Fruit fly (Drosophila melanogaster) whole organism, embryonic: ENCODE measurements around the gene lectin-28C.

Source experiments
- Bgb ChIP-seq: fragments of 200-800 bp; sonication (Bioruptor generic); IDR thresholded peaks from 2 replicates; pipeline ENCODE4 v1.3.6; 2022; ENCODE audit warnings: missing biosample characterization, missing genetic modification characterization; ENCODE audit not compliant: partially characterized antibody
- Bteb2 ChIP-seq: fragments of 200-800 bp; sonication (Bioruptor generic); optimal IDR thresholded peaks from 2 replicates; lab custom pipeline; 2016; ENCODE audit warnings: missing biosample characterization, missing genetic modification characterization
- CG10147 ChIP-seq: fragments of 200-800 bp; sonication (Bioruptor generic); optimal IDR thresholded peaks from 2 replicates; lab custom pipeline; 2019; ENCODE audit warnings: missing biosample characterization, mild to moderate bottlenecking, missing genetic modification characterization, moderate library complexity
- CG10209 ChIP-seq: fragments of 200-800 bp; sonication (Bioruptor generic); optimal IDR thresholded peaks from 3 replicates; lab custom pipeline; 2017; ENCODE audit warnings: missing biosample characterization, mild to moderate bottlenecking, missing genetic modification characterization, missing genetic modification reagents
- CG10654 ChIP-seq: fragments of 200-800 bp; sonication (Bioruptor generic); optimal IDR thresholded peaks from 2 replicates; lab custom pipeline; 2016; ENCODE audit warnings: missing biosample characterization, missing genetic modification characterization
- CG11504 ChIP-seq: fragments of 200-800 bp; sonication (Bioruptor generic); optimal IDR thresholded peaks from 3 replicates; lab custom pipeline; 2019; ENCODE audit warnings: missing biosample characterization, mild to moderate bottlenecking, missing genetic modification characterization, moderate library complexity
- CG12219 ChIP-seq: fragments of 200-800 bp; sonication (Bioruptor generic); optimal IDR thresholded peaks from 3 replicates; lab custom pipeline; 2018; ENCODE audit warnings: missing biosample characterization, mild to moderate bottlenecking, missing genetic modification characterization
- CG12299 ChIP-seq: fragments of 200-800 bp; sonication (Bioruptor generic); optimal IDR thresholded peaks from 2 replicates; lab custom pipeline; 2018; ENCODE audit warnings: missing biosample characterization, mild to moderate bottlenecking, missing genetic modification characterization
- CG15073 ChIP-seq: fragments of 200-800 bp; sonication (Bioruptor generic); optimal IDR thresholded peaks from 2 replicates; lab custom pipeline; 2016; ENCODE audit warnings: missing biosample characterization, missing genetic modification characterization
- CG1602 ChIP-seq: fragments of 200-800 bp; sonication (Bioruptor generic); optimal IDR thresholded peaks from 3 replicates; lab custom pipeline; 2016; ENCODE audit warnings: missing biosample characterization, missing genetic modification characterization
- CG18599 ChIP-seq: fragments of 200-800 bp; sonication (Bioruptor generic); optimal IDR thresholded peaks from 3 replicates; lab custom pipeline; 2017; ENCODE audit warnings: missing biosample characterization, missing genetic modification characterization, mild to moderate bottlenecking, moderate library complexity, missing genetic modification reagents
- CG2120 ChIP-seq: fragments of 200-800 bp; sonication (Bioruptor generic); optimal IDR thresholded peaks from 3 replicates; lab custom pipeline; 2016; ENCODE audit warnings: missing biosample characterization, missing genetic modification characterization
- CG2202 ChIP-seq: fragments of 200-800 bp; sonication (Bioruptor generic); optimal IDR thresholded peaks from 2 replicates; lab custom pipeline; 2018; ENCODE audit warnings: missing biosample characterization, mild to moderate bottlenecking, missing genetic modification characterization
- CG30020 ChIP-seq: fragments of 200-800 bp; optimal IDR thresholded peaks from 2 replicates; lab custom pipeline; 2019; ENCODE audit warnings: missing biosample characterization, mild to moderate bottlenecking, missing genetic modification characterization, moderate library complexity
- CG31441 ChIP-seq: fragments of 200-800 bp; sonication (Bioruptor generic); IDR thresholded peaks from 2 replicates; pipeline ENCODE4 v1.3.6; 2022; ENCODE audit warnings: missing biosample characterization, missing genetic modification characterization
- CG3163 ChIP-seq: fragments of 200-800 bp; sonication (Bioruptor generic); optimal IDR thresholded peaks from 3 replicates; lab custom pipeline; 2016; ENCODE audit warnings: missing biosample characterization, missing genetic modification characterization
- CG32772 ChIP-seq: fragments of 200-800 bp; sonication (Bioruptor generic); IDR thresholded peaks from 2 replicates; pipeline ENCODE4 v1.3.6; 2022; ENCODE audit warnings: missing biosample characterization, missing genetic modification characterization
- CG3407 ChIP-seq: fragments of 200-800 bp; sonication (Bioruptor generic); optimal IDR thresholded peaks from 2 replicates; lab custom pipeline; 2018; ENCODE audit warnings: missing biosample characterization, mild to moderate bottlenecking, missing genetic modification characterization
- CG3726 ChIP-seq: fragments of 200-800 bp; sonication (Bioruptor generic); IDR thresholded peaks from 3 replicates; pipeline ENCODE4, ENCODE4 v1.3.6; 2022; ENCODE audit warnings: missing biosample characterization, missing genetic modification characterization
- CG43689 ChIP-seq: fragments of 200-800 bp; sonication (Bioruptor generic); IDR thresholded peaks from 2 replicates; pipeline ENCODE4 v1.3.6; 2022; ENCODE audit warnings: missing biosample characterization, missing genetic modification characterization
- CG4404 ChIP-seq: fragments of 200-800 bp; sonication (Bioruptor generic); IDR thresholded peaks from 2 replicates; pipeline ENCODE4 v1.3.6; 2022; ENCODE audit warnings: missing biosample characterization, missing genetic modification characterization
- CG4424 ChIP-seq: fragments of 200-800 bp; sonication (Bioruptor generic); optimal IDR thresholded peaks from 3 replicates; lab custom pipeline; 2016; ENCODE audit warnings: missing biosample characterization, missing genetic modification characterization
- CG5953 ChIP-seq: fragments of 200-800 bp; sonication (Bioruptor generic); IDR thresholded peaks from 2 replicates; pipeline ENCODE4 v1.3.6; 2022; ENCODE audit warnings: missing biosample characterization, missing genetic modification characterization
- CG6272 ChIP-seq: fragments of 200-800 bp; sonication (Bioruptor generic); IDR thresholded peaks from 2 replicates; pipeline ENCODE4 v1.3.6; 2022; ENCODE audit warnings: missing biosample characterization, missing genetic modification characterization
- CG7786 ChIP-seq: fragments of 200-800 bp; sonication (Bioruptor generic); optimal IDR thresholded peaks from 2 replicates; lab custom pipeline; 2016; ENCODE audit warnings: missing biosample characterization, missing genetic modification characterization
- D19B ChIP-seq: fragments of 200-800 bp; sonication (Bioruptor generic); optimal IDR thresholded peaks from 2 replicates; lab custom pipeline; 2017; ENCODE audit warnings: missing biosample characterization, mild to moderate bottlenecking, missing genetic modification characterization
- Dref ChIP-seq: fragments of 200-800 bp; sonication (Bioruptor generic); IDR thresholded peaks from 2 replicates; pipeline ENCODE4 v1.3.6; 2022; ENCODE audit warnings: missing biosample characterization, missing genetic modification characterization
- H2.0 ChIP-seq: fragments of 200-800 bp; sonication (Bioruptor generic); IDR thresholded peaks from 2 replicates; pipeline ENCODE4 v1.3.6; 2022; ENCODE audit warnings: missing biosample characterization, missing genetic modification characterization
- Oaz ChIP-seq: fragments of 200-800 bp; sonication (Bioruptor generic); IDR thresholded peaks from 2 replicates; pipeline ENCODE4 v1.3.6; 2022; ENCODE audit warnings: missing biosample characterization, missing genetic modification characterization
- Ravus ChIP-seq: fragments of 200-800 bp; sonication (Bioruptor generic); IDR thresholded peaks from 2 replicates; pipeline ENCODE4 v1.3.6; 2022; ENCODE audit warnings: missing biosample characterization, missing genetic modification characterization
- Sry-δ ChIP-seq: fragments of 200-800 bp; sonication (Bioruptor generic); optimal IDR thresholded peaks from 2 replicates; lab custom pipeline; 2016; ENCODE audit warnings: missing biosample characterization, missing genetic modification characterization
- aop ChIP-seq: fragments of 200-800 bp; sonication (Bioruptor generic); IDR thresholded peaks from 2 replicates; pipeline ENCODE4 v1.3.6; 2022; ENCODE audit warnings: missing biosample characterization, missing genetic modification characterization
- crol ChIP-seq: fragments of 200-800 bp; sonication (Bioruptor generic); IDR thresholded peaks from 2 replicates; pipeline ENCODE4 v1.3.6; 2022; ENCODE audit warnings: missing biosample characterization, missing genetic modification characterization
- cwo ChIP-seq: fragments of 200-800 bp; sonication (Bioruptor generic); optimal IDR thresholded peaks from 3 replicates; lab custom pipeline; 2017; ENCODE audit warnings: missing biosample characterization, missing genetic modification characterization, mild to moderate bottlenecking, moderate library complexity, missing genetic modification reagents
- dmrt99B ChIP-seq: fragments of 200-800 bp; sonication (Bioruptor generic); optimal IDR thresholded peaks from 2 replicates; lab custom pipeline; 2018; ENCODE audit warnings: missing biosample characterization, mild to moderate bottlenecking, missing genetic modification characterization, moderate library complexity
- dysf ChIP-seq: fragments of 200-800 bp; sonication (Bioruptor generic); IDR thresholded peaks from 3 replicates; pipeline ENCODE4 v1.3.6; 2022; ENCODE audit warnings: missing biosample characterization, missing genetic modification characterization
- gem ChIP-seq: fragments of 200-800 bp; sonication (Bioruptor generic); optimal IDR thresholded peaks from 2 replicates; lab custom pipeline; 2019; ENCODE audit warnings: missing biosample characterization, mild to moderate bottlenecking, missing genetic modification characterization, moderate library complexity
- gsb-n ChIP-seq: fragments of 200-800 bp; sonication (Bioruptor generic); optimal IDR thresholded peaks from 3 replicates; lab custom pipeline; 2018; ENCODE audit warnings: missing biosample characterization, mild to moderate bottlenecking, missing genetic modification characterization
- insv ChIP-seq, 2 experiments: fragments of 200-800 bp; sonication (Bioruptor generic); optimal IDR thresholded peaks; 3 replicates each; lab custom pipeline; 2016 to 2018; ENCODE audit warnings: missing biosample characterization in 2 of 2, missing genetic modification characterization in 2 of 2
- kay ChIP-seq: fragments of 200-800 bp; sonication (Bioruptor generic); optimal IDR thresholded peaks from 2 replicates; lab custom pipeline; 2016; ENCODE audit warnings: missing biosample characterization, missing genetic modification characterization
- lola ChIP-seq, 3 experiments: fragments of >200 bp in 2 of 3; fragments of 200-800 bp in 1 of 3; sonication (Bioruptor generic) in 1 of 3; optimal IDR thresholded peaks; 2 replicates each; lab custom pipeline; 2017 to 2019; ENCODE audit warnings: missing biosample characterization in 3 of 3, missing genetic modification characterization in 3 of 3, mild to moderate bottlenecking in 1 of 3, moderate library complexity in 1 of 3
- nmo ChIP-seq: fragments of 200-800 bp; sonication (Bioruptor generic); optimal IDR thresholded peaks from 2 replicates; lab custom pipeline; 2018; ENCODE audit warnings: missing biosample characterization, mild to moderate bottlenecking, missing genetic modification characterization, moderate library complexity
- odd ChIP-seq: fragments of 200-800 bp; sonication (Bioruptor generic); optimal IDR thresholded peaks from 2 replicates; lab custom pipeline; 2017; ENCODE audit warnings: missing biosample characterization, mild to moderate bottlenecking, missing genetic modification characterization
- org-1 ChIP-seq: fragments of 200-800 bp; sonication (Bioruptor generic); optimal IDR thresholded peaks from 2 replicates; lab custom pipeline; 2017; ENCODE audit warnings: missing biosample characterization, missing genetic modification characterization
- pnt ChIP-seq: fragments of 200-800 bp; sonication (Bioruptor generic); optimal IDR thresholded peaks from 3 replicates; lab custom pipeline; 2016; ENCODE audit warnings: missing biosample characterization, missing genetic modification characterization
- schlank ChIP-seq: fragments of 200-800 bp; sonication (Bioruptor generic); optimal IDR thresholded peaks from 2 replicates; lab custom pipeline; 2018; ENCODE audit warnings: missing biosample characterization, mild to moderate bottlenecking, missing genetic modification characterization
- so ChIP-seq: fragments of 200-800 bp; sonication (Bioruptor generic); IDR thresholded peaks from 3 replicates; pipeline ENCODE4 v1.3.6; 2022; ENCODE audit warnings: missing biosample characterization, missing genetic modification characterization
- tio ChIP-seq: fragments of 200-800 bp; sonication (Bioruptor generic); optimal IDR thresholded peaks from 2 replicates; lab custom pipeline; 2017; ENCODE audit warnings: missing biosample characterization, missing genetic modification characterization, inconsistent platforms

The lectin-28C gene

DNA sequence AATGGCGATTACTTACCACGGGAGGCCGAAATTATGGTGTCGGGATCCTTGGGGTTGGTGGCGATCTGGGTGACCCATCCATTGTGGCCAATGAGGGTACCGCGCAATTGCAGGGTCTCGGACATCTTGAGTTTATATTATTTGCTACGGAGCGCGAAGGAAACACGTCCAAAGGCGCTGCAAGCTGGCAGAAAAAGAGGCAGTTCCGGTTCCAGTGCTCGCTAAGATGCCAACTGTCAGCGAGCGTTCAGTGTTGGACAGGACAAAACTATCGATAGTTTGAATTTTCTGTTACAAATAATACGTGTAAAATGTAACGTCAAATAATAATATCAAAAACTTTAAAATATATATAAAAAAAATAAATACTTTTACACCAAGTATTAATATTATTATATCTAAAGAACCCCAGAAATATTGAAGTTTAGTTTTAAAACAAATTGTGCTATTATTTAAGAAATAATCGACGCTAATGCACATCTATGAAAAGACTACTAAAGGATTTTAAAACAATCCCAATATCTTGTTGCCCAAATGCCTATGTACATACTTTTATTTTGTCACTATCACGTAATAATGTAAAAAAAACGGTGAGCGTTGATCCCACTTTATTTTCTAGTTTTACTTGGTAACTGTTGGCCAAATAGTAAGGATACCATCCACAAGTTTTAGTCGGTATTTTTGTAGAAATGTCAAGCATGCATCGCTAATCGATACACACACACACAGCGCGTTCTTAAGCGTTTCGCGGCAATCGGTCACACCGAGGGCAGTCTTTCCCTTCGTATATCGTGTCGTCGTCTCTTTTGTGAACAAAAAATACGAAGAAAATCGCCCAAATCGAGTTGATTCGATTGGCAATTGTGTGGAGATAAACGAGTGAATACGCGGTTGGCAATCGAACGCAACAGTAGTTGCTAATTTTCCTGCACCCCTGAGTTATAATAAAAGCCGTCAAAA lies 29.6 kb upstream of the lectin-28C start, which contains the start of the genes Rack1 and mts (continued):
- TF ChIP-seq Dref (peak; percentile 70), CG30020 (tag; lab: Kevin White, UChicago) (peak; percentile 16), schlank (tag; lab: Kevin White, UChicago) (peak; percentile 90), CG3163 (GFP tag; lab: Kevin White, UChicago) (peak; percentile 34), CG18599 (GFP tag; lab: Kevin White, UChicago) (peak; percentile 92), CG11504 (tag; lab: Kevin White, UChicago) (peak; percentile 57), so (GFP tag; lab: Robert Waterston, UW) (peak; percentile 82; the same call in 2 of the 3 replicates), CG32772 (GFP tag; lab: Robert Waterston, UW) (peak; percentile 50; the same call in 1 of the 2 replicates), Oaz (GFP tag; lab: Robert Waterston, UW) (peak; percentile 34; the same call in 1 of the 2 replicates), CG43689 (GFP tag; lab: Robert Waterston, UW) (peak; percentile 63; the same call in 1 of the 2 replicates), CG10654 (peak; percentile 70), CG15073 (no peak), insv (GFP tag; optimal IDR thresholded peaks at IDR 0.05; lab: Kevin White, UChicago) (peak in 1 of 2 experiments; percentile 69), org-1 (GFP tag; lab: Kevin White, UChicago) (peak; percentile 73), CG4404 (GFP tag; lab: Robert Waterston, UW) (no peak), D19B (GFP tag; lab: Kevin White, UChicago) (peak; percentile 66), dysf (GFP tag; lab: Robert Waterston, UW) (peak; percentile 75; the same call in 2 of the 3 replicates), CG12299 (tag; lab: Kevin White, UChicago) (peak; percentile 68), Bgb (GFP tag; lab: Robert Waterston, UW) (peak; percentile 62; the same call in 1 of the 2 replicates), nmo (GFP tag; lab: Kevin White, UChicago) (peak; percentile 56), Bteb2 (GFP tag; lab: Kevin White, UChicago) (peak; percentile 69), dmrt99B (tag; lab: Kevin White, UChicago) (no peak), lola (GFP tag; optimal IDR thresholded peaks at IDR 0.05; lab: Kevin White, UChicago) (peak in 1 of 3 experiments; percentile 21), odd (peak; percentile 86), CG3407 (GFP tag; lab: Kevin White, UChicago) (peak; percentile 80), kay (GFP tag; lab: Kevin White, UChicago) (no peak), aop (0 out of 2 replicates have a peak, but pooled peaks have one; percentile 11), cwo (GFP tag; lab: Kevin White, UChicago) (peak; percentile 60), CG2202 (peak; percentile 74), CG2120 (peak; percentile 69), Ravus (peak; percentile 38), CG10209 (peak; percentile 88), crol (GFP tag; lab: Robert Waterston, UW) (0 out of 2 replicates have a peak, but pooled peaks have one; percentile 31), tio (GFP tag; lab: Kevin White, UChicago) (no peak), CG6272 (GFP tag; lab: Robert Waterston, UW) (peak; percentile 35; the same call in 1 of the 2 replicates), CG1602 (GFP tag; lab: Kevin White, UChicago) (peak; percentile 77), CG3726 (GFP tag; lab: Robert Waterston, UW) (no peak), CG7786 (peak; percentile 75), CG12219 (GFP tag; lab: Kevin White, UChicago) (peak; percentile 79), pnt (no peak), CG4424 (GFP tag; lab: Kevin White, UChicago) (peak; percentile 87), gem (tag; lab: Kevin White, UChicago) (peak; percentile 68), gsb-n (peak; percentile 73), Sry-δ (peak; percentile 34), CG5953 (GFP tag; lab: Robert Waterston, UW) (peak; percentile 69), H2.0 (GFP tag; lab: Robert Waterston, UW) (peak; percentile 83), CG31441 (GFP tag; lab: Robert Waterston, UW) (peak; percentile 72), CG10147 (GFP tag; lab: Kevin White, UChicago) (peak; percentile 60)
